Fruit fly (Drosophila melanogaster): Measurements from ENCODE around the gene Orct.

Gene Orct

dm6 chr3R:24294784-24295555 lies 18.9 kb downstream of the Orct start, which contains the start of gene crb (continued):
- TF ChIP-seq MTF-1 (GFP tag; optimal IDR thresholded peaks at IDR 0.05; ENCODE audit: borderline replicate concordance) (peak; percentile 20), CG32767 (GFP tag; IDR thresholded peaks at IDR 0.05) (no peak), CG16815 (GFP tag; optimal IDR thresholded peaks at IDR 0.05) (no peak), Asciz (GFP tag; optimal IDR thresholded peaks at IDR 0.05) (no peak), CTCF (GFP tag; optimal IDR thresholded peaks at IDR 0.05) (no peak), wek (GFP tag; optimal IDR thresholded peaks at IDR 0.05) (peak; percentile 59), p53 (GFP tag; optimal IDR thresholded peaks at IDR 0.05) (peak; percentile 22), Stat92E (GFP tag; optimal IDR thresholded peaks at IDR 0.05) (peak in 1 of 3 experiments; percentile 56)

DNA sequence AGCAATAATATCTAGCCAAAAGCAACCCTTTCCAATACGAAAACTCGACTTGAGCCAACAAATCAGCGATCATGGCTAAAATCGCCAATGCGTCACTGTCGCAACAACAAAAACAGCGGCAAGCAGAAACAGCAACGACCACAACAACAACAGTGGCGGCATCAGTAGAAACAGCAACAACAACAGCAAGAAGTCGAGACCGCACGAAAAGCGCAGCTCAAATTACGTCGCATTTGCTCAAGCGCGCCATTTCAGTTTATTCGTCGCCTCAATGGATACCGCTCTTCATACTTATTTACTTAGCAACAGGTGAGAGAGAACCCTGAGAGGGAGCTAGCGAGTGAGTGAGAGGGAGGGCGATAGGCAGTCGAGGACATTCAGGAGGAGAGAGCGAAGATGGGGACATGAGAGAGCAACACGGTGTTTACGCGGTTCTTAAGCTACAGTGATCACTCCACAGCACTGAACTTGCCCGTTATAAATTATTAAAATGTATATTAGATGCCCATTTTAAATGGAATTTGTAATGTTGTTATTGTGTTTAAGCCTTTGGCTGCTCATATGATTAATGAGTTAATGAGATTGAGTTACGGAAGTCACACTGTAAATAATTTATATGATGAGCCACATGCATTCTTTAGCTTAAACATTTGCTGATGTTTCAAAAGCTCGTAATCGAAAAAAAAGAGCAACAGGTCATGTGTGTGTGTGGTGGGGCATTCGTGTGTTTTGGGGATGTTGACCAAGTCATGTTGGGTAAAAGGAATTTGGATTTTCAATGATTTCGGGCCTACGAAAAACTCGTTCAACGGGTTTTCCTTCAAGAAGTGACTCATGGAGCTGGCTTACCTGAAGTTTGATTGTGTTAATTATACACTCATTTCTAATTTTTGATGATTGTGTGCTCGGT lies 19.8 kb downstream of the Orct start:
- peak; percentile 76 for TF ChIP-seq CG12744 (GFP tag; optimal IDR thresholded peaks at IDR 0.05)
- peak; percentile 22 for TF ChIP-seq CG12236 (GFP tag; optimal IDR thresholded peaks at IDR 0.05)
- TF ChIP-seq Hand (GFP tag; optimal IDR thresholded peaks at IDR 0.05) = peak; percentile 34
- peak; percentile 29 for TF ChIP-seq D19B (GFP tag; optimal IDR thresholded peaks at IDR 0.05)
- peak; percentile 68 for TF ChIP-seq klu (GFP tag; IDR thresholded peaks at IDR 0.05)
- TF ChIP-seq CG8478 (optimal IDR thresholded peaks at IDR 0.05) = no peak
- peak; percentile 78 for TF ChIP-seq Hmr (GFP tag; optimal IDR thresholded peaks at IDR 0.05)
- peak; percentile 84 for TF ChIP-seq CG10209 (GFP tag; optimal IDR thresholded peaks at IDR 0.05)
- TF ChIP-seq CG2120 (GFP tag; optimal IDR thresholded peaks at IDR 0.05) = peak; percentile 89
- peak; percentile 56 for TF ChIP-seq Fer2 (tag; optimal IDR thresholded peaks at IDR 0.05)
- TF ChIP-seq Hr51 (GFP tag; optimal IDR thresholded peaks at IDR 0.05) = peak; percentile 67 to 78
- peak; percentile 65 for TF ChIP-seq CG18476 (GFP tag; optimal IDR thresholded peaks at IDR 0.05)
- peak; percentile 88 for TF ChIP-seq CG15269 (tag; optimal IDR thresholded peaks at IDR 0.05)
- TF ChIP-seq Eip74EF (GFP tag; optimal IDR thresholded peaks at IDR 0.05) = peak in 1 of 2 experiments; percentile 63
- TF ChIP-seq Trl (optimal IDR thresholded peaks at IDR 0.05) = peak; percentile 60 to 66
- TF ChIP-seq Trl (GFP tag; optimal IDR thresholded peaks at IDR 0.05) = peak; percentile 62
- TF ChIP-seq Antp (GFP tag; optimal IDR thresholded peaks at IDR 0.05) = peak; percentile 65
- TF ChIP-seq CG14965 (GFP tag; optimal IDR thresholded peaks at IDR 0.05; ENCODE audit: borderline replicate concordance) = no peak
- peak; percentile 75 for TF ChIP-seq CG9215 (GFP tag; IDR thresholded peaks at IDR 0.05)
- TF ChIP-seq Dll (GFP tag; IDR thresholded peaks at IDR 0.05; ENCODE audit: partially characterized antibody) = no peak
- TF ChIP-seq CG14014 (GFP tag; IDR thresholded peaks at IDR 0.05) = peak; percentile 89
- peak; percentile 49; the same call in 1 of the 3 replicates for TF ChIP-seq z (GFP tag; IDR thresholded peaks at IDR 0.05)
- TF ChIP-seq CG2875 (GFP tag; optimal IDR thresholded peaks at IDR 0.05) = peak; percentile 66
- TF ChIP-seq vvl (GFP tag; IDR thresholded peaks at IDR 0.05) = peak; percentile 89
- no peak for TF ChIP-seq Dfd (GFP tag; optimal IDR thresholded peaks at IDR 0.05)
- peak; percentile 86 for TF ChIP-seq Xrp1 (GFP tag; IDR thresholded peaks at IDR 0.05)
- TF ChIP-seq lola (GFP tag; optimal IDR thresholded peaks at IDR 0.05) = peak in 1 of 3 experiments; percentile 78
- peak; percentile 88 for TF ChIP-seq zfh1 (GFP tag; IDR thresholded peaks at IDR 0.05)
- TF ChIP-seq CG4730 (GFP tag; IDR thresholded peaks at IDR 0.05) = peak; percentile 76
- TF ChIP-seq chinmo (GFP tag; IDR thresholded peaks at IDR 0.05; ENCODE audit: partially characterized antibody) = peak; percentile 10; the same call in 1 of the 4 replicates
- TF ChIP-seq CG9437 (GFP tag; optimal IDR thresholded peaks at IDR 0.05) = peak; percentile 49
- TF ChIP-seq sug (tag; optimal IDR thresholded peaks at IDR 0.05) = peak; percentile 60
- TF ChIP-seq tgo (GFP tag; IDR thresholded peaks at IDR 0.05) = peak; percentile 82
- TF ChIP-seq ab (GFP tag; optimal IDR thresholded peaks at IDR 0.05) = peak; percentile 39
- TF ChIP-seq CG16813 (GFP tag; IDR thresholded peaks at IDR 0.05; ENCODE audit: partially characterized antibody) = no peak
- TF ChIP-seq Sin3A (optimal IDR thresholded peaks at IDR 0.05) = no peak
- peak; percentile 69 for TF ChIP-seq CG14667 (GFP tag; IDR thresholded peaks at IDR 0.05)
- TF ChIP-seq sisA (GFP tag; IDR thresholded peaks at IDR 0.05) = peak; percentile 67
